Fruit fly (Drosophila melanogaster) whole organism, embryonic: ENCODE results near the gene Polr3F.
A peak's percentile ranks its signal among the peaks of the same experiment; 100 is the strongest.

Source experiments
- ATbp ChIP-seq: fragments of 200-800 bp; sonication (Bioruptor generic); optimal IDR thresholded peaks from 2 replicates; lab custom pipeline; 2017; ENCODE audit warnings: missing biosample characterization, mild to moderate bottlenecking, missing genetic modification characterization, missing genetic modification reagents
- Ada2b ChIP-seq: fragments of 200-800 bp; sonication (Bioruptor generic); IDR thresholded peaks from 2 replicates; pipeline ENCODE4 v1.3.6; 2022; ENCODE audit warnings: missing biosample characterization, missing genetic modification characterization
- Asciz ChIP-seq: fragments of 200-800 bp; sonication (Bioruptor generic); optimal IDR thresholded peaks from 2 replicates; lab custom pipeline; 2017; ENCODE audit warnings: missing biosample characterization, mild to moderate bottlenecking, missing genetic modification characterization, missing genetic modification reagents
- Awh ChIP-seq: fragments of 200-800 bp; sonication (Bioruptor generic); IDR thresholded peaks from 2 replicates; pipeline ENCODE4, ENCODE4 v1.3.6; 2022; ENCODE audit warnings: missing biosample characterization, missing genetic modification characterization
- Blimp-1 ChIP-seq: fragments of 200-800 bp; sonication (Bioruptor generic); optimal IDR thresholded peaks from 3 replicates; lab custom pipeline; 2018; ENCODE audit warnings: missing biosample characterization, missing genetic modification characterization, mild to moderate bottlenecking, moderate library complexity, missing genetic modification reagents
- CG10209 ChIP-seq: fragments of 200-800 bp; sonication (Bioruptor generic); optimal IDR thresholded peaks from 3 replicates; lab custom pipeline; 2017; ENCODE audit warnings: missing biosample characterization, mild to moderate bottlenecking, missing genetic modification characterization, missing genetic modification reagents
- CG11504 ChIP-seq: fragments of 200-800 bp; sonication (Bioruptor generic); optimal IDR thresholded peaks from 3 replicates; lab custom pipeline; 2019; ENCODE audit warnings: missing biosample characterization, mild to moderate bottlenecking, missing genetic modification characterization, moderate library complexity
- CG12942 ChIP-seq: fragments of 200-800 bp; sonication (Bioruptor generic); optimal IDR thresholded peaks from 3 replicates; lab custom pipeline; 2016; ENCODE audit warnings: missing biosample characterization, missing genetic modification characterization
- CG13424 ChIP-seq: fragments of 200-800 bp; sonication (Bioruptor generic); optimal IDR thresholded peaks from 2 replicates; lab custom pipeline; 2019; ENCODE audit warnings: missing biosample characterization, mild to moderate bottlenecking, missing genetic modification characterization, moderate library complexity
- CG13624 ChIP-seq: fragments of 200-800 bp; sonication (Bioruptor generic); optimal IDR thresholded peaks from 2 replicates; lab custom pipeline; 2016; ENCODE audit warnings: missing biosample characterization, missing genetic modification characterization
- CG15269 ChIP-seq: fragments of 200-800 bp; sonication (Bioruptor generic); optimal IDR thresholded peaks from 2 replicates; lab custom pipeline; 2018; ENCODE audit warnings: missing biosample characterization, mild to moderate bottlenecking, missing genetic modification characterization, moderate library complexity
- CG1603 ChIP-seq: fragments of 200-800 bp; sonication (Bioruptor generic); optimal IDR thresholded peaks from 2 replicates; lab custom pipeline; 2019; ENCODE audit warnings: missing biosample characterization, mild to moderate bottlenecking, missing genetic modification characterization, moderate library complexity
- CG17359 ChIP-seq: fragments of 200-800 bp; sonication (Bioruptor generic); optimal IDR thresholded peaks from 3 replicates; lab custom pipeline; 2018; ENCODE audit warnings: missing biosample characterization, mild to moderate bottlenecking, missing genetic modification characterization, moderate library complexity
- CG17568 ChIP-seq: fragments of 200-800 bp; sonication (Bioruptor generic); optimal IDR thresholded peaks from 2 replicates; lab custom pipeline; 2018; ENCODE audit warnings: missing biosample characterization, mild to moderate bottlenecking, missing genetic modification characterization, moderate library complexity
- CG2678 ChIP-seq: fragments of 200-800 bp; sonication (Bioruptor generic); optimal IDR thresholded peaks from 3 replicates; lab custom pipeline; 2019; ENCODE audit warnings: missing biosample characterization, mild to moderate bottlenecking, missing genetic modification characterization, moderate library complexity
- CG30403 ChIP-seq: fragments of 200-800 bp; sonication (Bioruptor generic); optimal IDR thresholded peaks from 3 replicates; lab custom pipeline; 2016; ENCODE audit warnings: missing biosample characterization, missing genetic modification characterization
- CG31441 ChIP-seq: fragments of 200-800 bp; sonication (Bioruptor generic); IDR thresholded peaks from 2 replicates; pipeline ENCODE4 v1.3.6; 2022; ENCODE audit warnings: missing biosample characterization, missing genetic modification characterization
- CG32772 ChIP-seq: fragments of 200-800 bp; sonication (Bioruptor generic); IDR thresholded peaks from 2 replicates; pipeline ENCODE4 v1.3.6; 2022; ENCODE audit warnings: missing biosample characterization, missing genetic modification characterization
- CG34224 ChIP-seq: fragments of 200-800 bp; sonication (Bioruptor generic); IDR thresholded peaks from 3 replicates; pipeline ENCODE4 v1.3.6; 2022; ENCODE audit warnings: missing biosample characterization, missing genetic modification characterization; ENCODE audit not compliant: partially characterized antibody
- CG5953 ChIP-seq: fragments of 200-800 bp; sonication (Bioruptor generic); IDR thresholded peaks from 2 replicates; pipeline ENCODE4 v1.3.6; 2022; ENCODE audit warnings: missing biosample characterization, missing genetic modification characterization
- CG6813 ChIP-seq: fragments of 200-800 bp; sonication (Bioruptor generic); optimal IDR thresholded peaks from 2 replicates; lab custom pipeline; 2017; ENCODE audit warnings: missing biosample characterization, missing genetic modification characterization, mild to moderate bottlenecking, moderate library complexity, missing genetic modification reagents
- CG7271 ChIP-seq: fragments of 200-800 bp; sonication (Bioruptor generic); optimal IDR thresholded peaks from 2 replicates; lab custom pipeline; 2018; ENCODE audit warnings: missing biosample characterization, mild to moderate bottlenecking, missing genetic modification characterization, moderate library complexity
- CG7839 ChIP-seq: fragments of 200-800 bp; sonication (Bioruptor generic); optimal IDR thresholded peaks from 3 replicates; lab custom pipeline; 2018; ENCODE audit warnings: missing biosample characterization, mild to moderate bottlenecking, missing genetic modification characterization, moderate library complexity
- CG8478 ChIP-seq: fragments of >200 bp; optimal IDR thresholded peaks from 2 replicates; lab custom pipeline; 2018
- CG9437 ChIP-seq: fragments of 200-800 bp; sonication (Bioruptor generic); optimal IDR thresholded peaks from 2 replicates; lab custom pipeline; 2018; ENCODE audit warnings: missing biosample characterization, mild to moderate bottlenecking, missing genetic modification characterization
- Eip74EF ChIP-seq, 2 experiments: fragments of 200-800 bp in 1 of 2; fragments of >200 bp in 1 of 2; sonication (Bioruptor generic) in 1 of 2; optimal IDR thresholded peaks; 2 replicates each; lab custom pipeline; 2017 to 2019; ENCODE audit warnings: missing biosample characterization in 2 of 2, missing genetic modification characterization in 2 of 2, mild to moderate bottlenecking in 1 of 2, moderate library complexity in 1 of 2
- Ets65A ChIP-seq: fragments of 200-800 bp; sonication (Bioruptor generic); peaks from one replicate; lab custom pipeline; 2016; ENCODE audit warnings: missing biosample characterization, missing genetic modification characterization
- Hr51 ChIP-seq, 2 experiments: fragments of 200-800 bp; sonication (Bioruptor generic); optimal IDR thresholded peaks; 2 replicates in 1 of 2; 3 replicates in 1 of 2; lab custom pipeline; 2016 to 2018; ENCODE audit warnings: missing biosample characterization in 2 of 2, missing genetic modification characterization in 2 of 2, mild to moderate bottlenecking in 1 of 2, moderate library complexity in 1 of 2
- Oli ChIP-seq: fragments of 200-800 bp; sonication (Bioruptor generic); optimal IDR thresholded peaks from 2 replicates; lab custom pipeline; 2018; ENCODE audit warnings: missing biosample characterization, mild to moderate bottlenecking, missing genetic modification characterization, moderate library complexity
- Sox102F ChIP-seq: fragments of 200-800 bp; sonication (Bioruptor generic); optimal IDR thresholded peaks from 2 replicates; lab custom pipeline; 2018; ENCODE audit warnings: missing biosample characterization, mild to moderate bottlenecking, missing genetic modification characterization, moderate library complexity
- Vsx1 ChIP-seq: fragments of 200-800 bp; sonication (Bioruptor generic); optimal IDR thresholded peaks from 2 replicates; lab custom pipeline; 2017; ENCODE audit warnings: missing biosample characterization, mild to moderate bottlenecking, missing genetic modification characterization, missing genetic modification reagents
- abd-A ChIP-seq: fragments of 200-800 bp; sonication (Bioruptor generic); optimal IDR thresholded peaks from 3 replicates; lab custom pipeline; 2019; ENCODE audit warnings: missing biosample characterization, mild to moderate bottlenecking, missing genetic modification characterization, moderate library complexity
- bigmax ChIP-seq: fragments of 200-800 bp; sonication (Bioruptor generic); optimal IDR thresholded peaks from 2 replicates; lab custom pipeline; 2018; ENCODE audit warnings: missing biosample characterization, mild to moderate bottlenecking, missing genetic modification characterization
- chm ChIP-seq: fragments of 200-800 bp; sonication (Bioruptor generic); IDR thresholded peaks from 2 replicates; pipeline ENCODE4 v1.3.6; 2022; ENCODE audit warnings: missing biosample characterization, missing genetic modification characterization
- cwo ChIP-seq: fragments of 200-800 bp; sonication (Bioruptor generic); optimal IDR thresholded peaks from 3 replicates; lab custom pipeline; 2017; ENCODE audit warnings: missing biosample characterization, missing genetic modification characterization, mild to moderate bottlenecking, moderate library complexity, missing genetic modification reagents
- dysf ChIP-seq: fragments of 200-800 bp; sonication (Bioruptor generic); IDR thresholded peaks from 3 replicates; pipeline ENCODE4 v1.3.6; 2022; ENCODE audit warnings: missing biosample characterization, missing genetic modification characterization
- esg ChIP-seq: fragments of 200-800 bp; sonication (Bioruptor generic); conservative IDR thresholded peaks from 2 replicates; pipeline ENCODE4 v1.3.6; 2022; ENCODE audit warnings: missing biosample characterization, missing genetic modification characterization
- gem ChIP-seq: fragments of 200-800 bp; sonication (Bioruptor generic); optimal IDR thresholded peaks from 2 replicates; lab custom pipeline; 2019; ENCODE audit warnings: missing biosample characterization, mild to moderate bottlenecking, missing genetic modification characterization, moderate library complexity
- ham ChIP-seq: fragments of 200-800 bp; sonication (Bioruptor generic); IDR thresholded peaks from 2 replicates; pipeline ENCODE4 v1.3.6; 2022; ENCODE audit warnings: missing biosample characterization, missing genetic modification characterization
- nerfin-2 ChIP-seq: fragments of 200-800 bp; sonication (Bioruptor generic); IDR thresholded peaks from 2 replicates; pipeline ENCODE4 v1.3.6; 2022; ENCODE audit warnings: missing biosample characterization, missing genetic modification characterization; ENCODE audit not compliant: partially characterized antibody
- oc ChIP-seq: fragments of 200-800 bp; sonication (Bioruptor generic); optimal IDR thresholded peaks from 2 replicates; lab custom pipeline; 2018; ENCODE audit warnings: missing biosample characterization, mild to moderate bottlenecking, missing genetic modification characterization, moderate library complexity
- sd ChIP-seq: fragments of 200-800 bp; sonication (Bioruptor generic); optimal IDR thresholded peaks from 3 replicates; lab custom pipeline; 2018; ENCODE audit warnings: missing biosample characterization, mild to moderate bottlenecking, missing genetic modification characterization, moderate library complexity
- ssp ChIP-seq: fragments of 200-800 bp; sonication (Bioruptor generic); IDR thresholded peaks from 2 replicates; pipeline ENCODE4 v1.3.6; 2022; ENCODE audit warnings: missing biosample characterization, missing genetic modification characterization
- vvl ChIP-seq: fragments of 200-800 bp; sonication (Bioruptor generic); IDR thresholded peaks from 2 replicates; pipeline ENCODE4 v1.3.6; 2022; ENCODE audit warnings: missing biosample characterization, missing genetic modification characterization
- wek ChIP-seq: fragments of 200-800 bp; sonication (Bioruptor generic); optimal IDR thresholded peaks from 3 replicates; lab custom pipeline; 2018; ENCODE audit warnings: missing biosample characterization, mild to moderate bottlenecking, missing genetic modification characterization, moderate library complexity

Gene Polr3F

dm6 chr3R:22330512-22331119 is 36.6 kb downstream of the Polr3F start, which contains the start of gene CG33721:
Gene CG33721 (plus strand): TSS chr3R:22331069.
- no peak for TF ChIP-seq ATbp
- no peak for TF ChIP-seq nerfin-2 (GFP tag; lab: Robert Waterston, UW)
- no peak for TF ChIP-seq Asciz (GFP tag; lab: Kevin White, UChicago)
- peak; percentile 78 for TF ChIP-seq Ets65A (GFP tag; lab: Kevin White, UChicago)
- no peak for TF ChIP-seq bigmax
- peak; percentile 83 for TF ChIP-seq vvl (GFP tag; lab: Robert Waterston, UW)
- TF ChIP-seq oc (tag; lab: Kevin White, UChicago): peak; percentile 18
- TF ChIP-seq abd-A (tag; lab: Kevin White, UChicago): peak; percentile 72
- peak; percentile 20 for TF ChIP-seq sd (tag; lab: Kevin White, UChicago)
- peak; percentile 72; the same call in 1 of the 2 replicates for TF ChIP-seq Awh (GFP tag; lab: Robert Waterston, UW)
- TF ChIP-seq Vsx1 (GFP tag; lab: Kevin White, UChicago): peak; percentile 66

dm6 chr3R:22328665-22329350 is 38.4 kb downstream of the Polr3F start, which contains the start of gene CG7080:
Gene CG7080 (plus strand): TSS chr3R:22329300.
- TF ChIP-seq Eip74EF (GFP tag; optimal IDR thresholded peaks at IDR 0.05; lab: Kevin White, UChicago): peak in 1 of 2 experiments; percentile 12
- TF ChIP-seq CG10209 (GFP tag; lab: Kevin White, UChicago): no peak
- peak; percentile 74 for TF ChIP-seq Sox102F (GFP tag; lab: Kevin White, UChicago)
- TF ChIP-seq Ada2b (GFP tag; lab: Robert Waterston, UW): peak; percentile 27; the same call in 1 of the 2 replicates
- TF ChIP-seq CG5953 (GFP tag; lab: Robert Waterston, UW): no peak
- no peak for TF ChIP-seq CG6813
- peak; percentile 27 for TF ChIP-seq CG7839 (tag; lab: Kevin White, UChicago)
- peak; percentile 29 for TF ChIP-seq CG30403 (GFP tag; lab: Kevin White, UChicago)
- peak; percentile 66 for TF ChIP-seq CG31441 (GFP tag; lab: Robert Waterston, UW)
- no peak for TF ChIP-seq CG34224 (GFP tag; lab: Robert Waterston, UW)
- peak; percentile 48 for TF ChIP-seq CG1603 (tag; lab: Kevin White, UChicago)
- TF ChIP-seq CG2678 (tag; lab: Kevin White, UChicago): peak; percentile 31
- peak; percentile 34 for TF ChIP-seq CG13424
- TF ChIP-seq CG17359 (tag; lab: Kevin White, UChicago): peak; percentile 54
- TF ChIP-seq cwo (GFP tag; lab: Kevin White, UChicago): no peak
- TF ChIP-seq ATbp: peak; percentile 38
- TF ChIP-seq ssp (GFP tag; lab: Robert Waterston, UW): no peak
- peak; percentile 19 for TF ChIP-seq Asciz (GFP tag; lab: Kevin White, UChicago)
- TF ChIP-seq gem (tag; lab: Kevin White, UChicago): peak; percentile 66
- TF ChIP-seq CG9437 (GFP tag; lab: Kevin White, UChicago): no peak
- no peak for TF ChIP-seq CG8478 (lab: Kevin White, UChicago)
- TF ChIP-seq CG13624 (GFP tag; lab: Kevin White, UChicago): no peak
- no peak for TF ChIP-seq CG7271 (tag; lab: Kevin White, UChicago)
- TF ChIP-seq CG15269 (tag; lab: Kevin White, UChicago): peak; percentile 21
- TF ChIP-seq CG32772: 0 out of 2 replicates have a peak, but pooled peaks have one; percentile 41
- TF ChIP-seq chm (GFP tag; lab: Robert Waterston, UW): no peak
- TF ChIP-seq dysf (GFP tag; lab: Robert Waterston, UW): 0 out of 3 replicates have a peak, but pooled peaks have one; percentile 20
- peak in 1 of 2 experiments; percentile 72 for TF ChIP-seq Hr51 (GFP tag; optimal IDR thresholded peaks at IDR 0.05; lab: Kevin White, UChicago)
- 0 out of 2 replicates have a peak, but pooled peaks have one; percentile 20 for TF ChIP-seq esg (GFP tag; lab: Robert Waterston, UW)
- peak; percentile 72 for TF ChIP-seq CG11504 (tag; lab: Kevin White, UChicago)
- no peak for TF ChIP-seq ham (GFP tag; lab: Robert Waterston, UW)
- TF ChIP-seq Blimp-1 (GFP tag; lab: Kevin White, UChicago): peak; percentile 21
- TF ChIP-seq CG12942: no peak
- TF ChIP-seq CG17568 (GFP tag; lab: Kevin White, UChicago): no peak
- TF ChIP-seq Oli (tag; lab: Kevin White, UChicago): peak; percentile 37
- TF ChIP-seq wek: no peak
